Worm (Caenorhabditis elegans): ENCODE data around the gene gei-13.
A peak's percentile ranks its signal among the peaks of the same experiment; 100 is the strongest.

Gene gei-13

ce11 chrIII:9629855-9630254 lies 7.1 kb downstream of the gei-13 start, which contains the start of gene rpac-19 (continued):
- TF ChIP-seq ceh-48 (tag; optimal IDR thresholded peaks at IDR 0.05): no peak
- TF ChIP-seq dmd-4 (tag; optimal IDR thresholded peaks at IDR 0.05; ENCODE audit: borderline replicate concordance): peak; percentile 21

- TF ChIP-seq lim-6 (tag; optimal IDR thresholded peaks at IDR 0.05): no peak
- TF ChIP-seq mec-3 (tag; optimal IDR thresholded peaks at IDR 0.05; ENCODE audit: borderline replicate concordance): no peak
Observed at ce11 chrIII:9629054-9629453, 7.9 kb downstream of the gei-13 start, which contains the start of gene tbg-1. Gene tbg-1 (minus strand): TSS chrIII:9629154.

- no peak for TF ChIP-seq odd-2 (tag; optimal IDR thresholded peaks at IDR 0.05)
- TF ChIP-seq pat-9 (tag; optimal IDR thresholded peaks at IDR 0.05): no peak
- no peak for TF ChIP-seq K09A11.1 (tag; optimal IDR thresholded peaks at IDR 0.05; ENCODE audit: insufficient read depth)
- TF ChIP-seq unc-42 (tag; optimal IDR thresholded peaks at IDR 0.05): no peak
- TF ChIP-seq dve-1 (tag; optimal IDR thresholded peaks at IDR 0.05): no peak
- no peak for TF ChIP-seq mec-3 (tag; optimal IDR thresholded peaks at IDR 0.05; ENCODE audit: borderline replicate concordance)
- TF ChIP-seq tbx-2 (tag; optimal IDR thresholded peaks at IDR 0.05): no peak
- TF ChIP-seq C38D4.7 (GFP tag; optimal IDR thresholded peaks at IDR 0.05): no peak
- no peak for TF ChIP-seq nfya-1 (tag; optimal IDR thresholded peaks at IDR 0.05)
- no peak for TF ChIP-seq T23F11.4 (GFP tag; optimal IDR thresholded peaks at IDR 0.05)
- TF ChIP-seq ceh-22 (tag; optimal IDR thresholded peaks at IDR 0.05): no peak
Observed at ce11 chrIII:9626602-9627001, 10.3 kb downstream of the gei-13 start.

- TF ChIP-seq ceh-18 (tag; optimal IDR thresholded peaks at IDR 0.05) (no peak), ceh-19 (GFP tag; optimal IDR thresholded peaks at IDR 0.05) (no peak), rnt-1 (tag; optimal IDR thresholded peaks at IDR 0.05) (no peak), K09A11.1 (tag; optimal IDR thresholded peaks at IDR 0.05; ENCODE audit: insufficient read depth) (no peak), ztf-16 (tag; optimal IDR thresholded peaks at IDR 0.05) (no peak), mec-3 (tag; optimal IDR thresholded peaks at IDR 0.05; ENCODE audit: borderline replicate concordance) (no peak), C38D4.7 (GFP tag; optimal IDR thresholded peaks at IDR 0.05) (no peak), sox-4 (tag; optimal IDR thresholded peaks at IDR 0.05) (no peak), F13H6.1 (tag; optimal IDR thresholded peaks at IDR 0.05) (no peak), tbx-7 (tag; optimal IDR thresholded peaks at IDR 0.05) (no peak), ceh-48 (tag; optimal IDR thresholded peaks at IDR 0.05) (no peak), pax-1 (tag; optimal IDR thresholded peaks at IDR 0.05) (no peak), ceh-2 (tag; optimal IDR thresholded peaks at IDR 0.05) (no peak), dve-1 (tag; optimal IDR thresholded peaks at IDR 0.05) (no peak), lim-6 (tag; optimal IDR thresholded peaks at IDR 0.05) (no peak), pha-4 (tag; optimal IDR thresholded peaks at IDR 0.05) (no peak)
Observed at ce11 chrIII:9623460-9623859, 13.5 kb downstream of the gei-13 start.

ce11 chrIII:9621840-9622525 lies 14.9 kb downstream of the gei-13 start:
- TF ChIP-seq unc-3 (GFP tag; conservative IDR thresholded peaks at IDR 0.05) (no peak), unc-3 (tag; optimal IDR thresholded peaks at IDR 0.05) (no peak), elt-2 (tag; optimal IDR thresholded peaks at IDR 0.05) (peak; percentile 93)

- no peak for TF ChIP-seq pat-9 (tag; optimal IDR thresholded peaks at IDR 0.05)
- TF ChIP-seq ceh-18 (tag; optimal IDR thresholded peaks at IDR 0.05): peak; percentile 7
Observed at ce11 chrIII:9620148-9620547, 16.8 kb downstream of the gei-13 start.

- TF ChIP-seq hlh-30 (tag; optimal IDR thresholded peaks at IDR 0.05; ENCODE audit: insufficient read depth) (peak; percentile 76), fax-1 (tag; optimal IDR thresholded peaks at IDR 0.05) (no peak), C08G9.2 (tag; optimal IDR thresholded peaks at IDR 0.05) (no peak), ttx-3 (tag; optimal IDR thresholded peaks at IDR 0.05) (no peak), tbx-2 (tag; optimal IDR thresholded peaks at IDR 0.05) (peak; percentile 58), ceh-34 (tag; optimal IDR thresholded peaks at IDR 0.05) (peak; percentile 59), ceh-18 (tag; optimal IDR thresholded peaks at IDR 0.05) (peak; percentile 96), ama-1 (optimal IDR thresholded peaks at IDR 0.05) (no peak), gmeb-2 (tag; optimal IDR thresholded peaks at IDR 0.05) (no peak), unc-55 (GFP tag; optimal IDR thresholded peaks at IDR 0.05) (peak; percentile 41), dve-1 (tag; optimal IDR thresholded peaks at IDR 0.05) (peak; percentile 12), ceh-45 (GFP tag; IDR thresholded peaks at IDR 0.05) (no peak), ahr-1 (tag; optimal IDR thresholded peaks at IDR 0.05) (no peak), fkh-10 (GFP tag; optimal IDR thresholded peaks at IDR 0.05) (no peak), unc-86 (tag; optimal IDR thresholded peaks at IDR 0.05) (no peak)
Observed at ce11 chrIII:9619079-9619761, 17.7 kb downstream of the gei-13 start, which contains the start of gene hlh-11. Gene hlh-11 (plus strand): TSS chrIII:9619711.
